Worm (Caenorhabditis elegans): Measurements from ENCODE around the gene C07A9.12.

Gene C07A9.12

DNA sequence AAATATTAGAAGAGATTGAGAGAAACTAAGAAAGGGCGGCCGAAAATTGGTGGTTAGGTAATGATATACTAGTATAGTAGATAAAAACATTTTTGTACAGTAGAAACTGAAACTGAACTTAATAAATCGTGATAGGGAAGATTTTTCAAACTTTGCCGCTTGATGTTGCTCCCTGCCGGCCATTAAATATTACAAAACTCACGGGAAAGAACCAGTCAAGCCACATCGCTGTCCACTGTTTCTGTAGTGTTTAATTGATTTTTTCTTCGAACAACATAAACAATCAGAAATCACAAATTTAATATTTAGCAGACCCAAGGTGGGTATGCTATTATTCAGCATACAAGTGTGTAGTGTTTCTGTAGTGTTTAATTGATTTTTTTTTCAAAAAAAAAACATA is 23.7 kb upstream of the C07A9.12 start, which contains the start of gene T05G5.5:
TSS of gene T05G5.5 (minus strand) at position 359 of the 400 bp plus-strand sequence.
- TF ChIP-seq repo-1 (tag; optimal IDR thresholded peaks at IDR 0.05) (peak; percentile 65), zfh-2 (GFP tag; conservative IDR thresholded peaks at IDR 0.05) (no peak), pbrm-1 (GFP tag; IDR thresholded peaks at IDR 0.05) (no peak), madf-6 (GFP tag; IDR thresholded peaks at IDR 0.05) (peak; percentile 28; the same call in 1 of the 2 replicates), lin-54 (GFP tag; optimal IDR thresholded peaks at IDR 0.05) (peak; percentile 36), ekl-4 (GFP tag; IDR thresholded peaks at IDR 0.05) (0 out of 2 replicates have a peak, but pooled peaks have one; percentile 18), nhr-80 (tag; optimal IDR thresholded peaks at IDR 0.05) (peak; percentile 28), lir-1 (GFP tag; conservative IDR thresholded peaks at IDR 0.05) (no peak), ceh-40 (GFP tag; IDR thresholded peaks at IDR 0.05) (no peak), Y56A3A.18 (GFP tag; IDR thresholded peaks at IDR 0.05) (peak; percentile 44; the same call in 1 of the 2 replicates), Y53G8AR.9 (GFP tag; conservative IDR thresholded peaks at IDR 0.05) (peak; percentile 68; the same call in 1 of the 2 replicates)

ce11 chrIII:9748694-9749093 is 21.4 kb upstream of the C07A9.12 start, which contains the start of gene T05G5.4:
Gene T05G5.4, plus strand, starts transcription at chrIII:9748934.
- no peak for TF ChIP-seq rec-8 (tag; optimal IDR thresholded peaks at IDR 0.05)
- TF ChIP-seq nfya-2 (GFP tag; IDR thresholded peaks at IDR 0.05), result no peak
- peak; percentile 37 for TF ChIP-seq lsl-1 (GFP tag; optimal IDR thresholded peaks at IDR 0.05)
- peak; percentile 46 for TF ChIP-seq lin-54 (GFP tag; optimal IDR thresholded peaks at IDR 0.05)
- TF ChIP-seq D2030.7 (GFP tag; IDR thresholded peaks at IDR 0.05), result no peak
- TF ChIP-seq ztf-25 (GFP tag; IDR thresholded peaks at IDR 0.05), result 0 out of 2 replicates have a peak, but pooled peaks have one; percentile 23
- TF ChIP-seq madf-3 (GFP tag; IDR thresholded peaks at IDR 0.05), result 0 out of 2 replicates have a peak, but pooled peaks have one; percentile 38
- peak; percentile 59 for TF ChIP-seq hrde-1 (tag; optimal IDR thresholded peaks at IDR 0.05; ENCODE audit: borderline replicate concordance)
- no peak for TF ChIP-seq egrh-3 (GFP tag; IDR thresholded peaks at IDR 0.05)
- TF ChIP-seq F23B12.7 (tag; optimal IDR thresholded peaks at IDR 0.05; ENCODE audit: insufficient read depth), result no peak
- TF ChIP-seq hlh-26 (GFP tag; conservative IDR thresholded peaks at IDR 0.05), result no peak
- peak; percentile 37; the same call in 1 of the 2 replicates for TF ChIP-seq attf-6 (GFP tag; IDR thresholded peaks at IDR 0.05)
- TF ChIP-seq unc-130 (GFP tag; optimal IDR thresholded peaks at IDR 0.05), result peak; percentile 12
- 0 out of 2 replicates have a peak, but pooled peaks have one; percentile 47 for TF ChIP-seq B0336.3 (GFP tag; IDR thresholded peaks at IDR 0.05)
- no peak for TF ChIP-seq let-526 (GFP tag; IDR thresholded peaks at IDR 0.05)
- peak; percentile 63 for TF ChIP-seq ceh-100 (GFP tag; IDR thresholded peaks at IDR 0.05)
- peak; percentile 43; the same call in 1 of the 2 replicates for TF ChIP-seq mcd-1 (GFP tag; IDR thresholded peaks at IDR 0.05)
- TF ChIP-seq madf-10 (tag; optimal IDR thresholded peaks at IDR 0.05), result no peak
- no peak for TF ChIP-seq F22D6.2 (tag; optimal IDR thresholded peaks at IDR 0.05)
- TF ChIP-seq tlf-1 (GFP tag; optimal IDR thresholded peaks at IDR 0.05), result peak; percentile 39
- no peak for TF ChIP-seq ztf-18 (tag; optimal IDR thresholded peaks at IDR 0.05)
- no peak for TF ChIP-seq cebp-1 (GFP tag; IDR thresholded peaks at IDR 0.05)
- peak; percentile 7 for TF ChIP-seq cebp-1 (tag; optimal IDR thresholded peaks at IDR 0.05)
- peak; percentile 20 for TF ChIP-seq tbp1 (GFP tag; optimal IDR thresholded peaks at IDR 0.05)
- TF ChIP-seq fkh-3 (tag; optimal IDR thresholded peaks at IDR 0.05), result no peak
- no peak for TF ChIP-seq Y67H2A.10 (GFP tag; conservative IDR thresholded peaks at IDR 0.05)
- TF ChIP-seq dox-1 (GFP tag; IDR thresholded peaks at IDR 0.05), result no peak
- no peak for TF ChIP-seq nhr-120 (GFP tag; IDR thresholded peaks at IDR 0.05)
- peak; percentile 62; the same call in 1 of the 2 replicates for TF ChIP-seq F39B2.1 (GFP tag; IDR thresholded peaks at IDR 0.05)
- no peak for TF ChIP-seq nhr-80 (tag; optimal IDR thresholded peaks at IDR 0.05)
- TF ChIP-seq sptf-2 (GFP tag; optimal IDR thresholded peaks at IDR 0.05), result no peak
- peak; percentile 46 for TF ChIP-seq snpc-1.3 (tag; optimal IDR thresholded peaks at IDR 0.05; ENCODE audit: insufficient read depth)
- no peak for TF ChIP-seq F57C9.4 (tag; optimal IDR thresholded peaks at IDR 0.05)
- TF ChIP-seq Y95B8A.8 (GFP tag; IDR thresholded peaks at IDR 0.05), result 0 out of 2 replicates have a peak, but pooled peaks have one; percentile 22
- no peak for TF ChIP-seq aptf-2 (GFP tag; conservative IDR thresholded peaks at IDR 0.05)
- peak; percentile 15 for TF ChIP-seq athp-1 (tag; optimal IDR thresholded peaks at IDR 0.05)
- no peak for TF ChIP-seq somi-1 (GFP tag; optimal IDR thresholded peaks at IDR 0.05)
- peak; percentile 8; the same call in 1 of the 2 replicates for TF ChIP-seq ekl-4 (GFP tag; IDR thresholded peaks at IDR 0.05)
